Fruit fly (Drosophila melanogaster) whole organism: ENCODE results near the gene CG6425.

Source experiments
- CG8478 ChIP-seq: fragments of >200 bp; optimal IDR thresholded peaks from 2 replicates; lab custom pipeline; 2018; ENCODE audit warnings: inconsistent platforms
- Dll ChIP-seq: fragments of >200 bp; optimal IDR thresholded peaks from 2 replicates; lab custom pipeline; 2017
- EcR ChIP-seq, 2 experiments: fragments of >200 bp; optimal IDR thresholded peaks; 2 replicates each; lab custom pipeline; 2017; ENCODE audit warnings: missing biosample characterization in 2 of 2, missing genetic modification characterization in 2 of 2, missing genetic modification reagents in 2 of 2
- pan ChIP-seq: fragments of >200 bp; optimal IDR thresholded peaks from 2 replicates; lab custom pipeline; 2017
- psq ChIP-seq: fragments of >200 bp; optimal IDR thresholded peaks from 2 replicates; lab custom pipeline; 2017
- usp ChIP-seq: fragments of >200 bp; optimal IDR thresholded peaks from 2 replicates; lab custom pipeline; 2017; ENCODE audit warnings: missing biosample characterization, missing genetic modification characterization, mixed read lengths

The CG6425 gene

dm6 chr3R:26693490-26693889, 23.7 kb downstream of the CG6425 start, which contains the start of gene TwdlQ:
TwdlQ (minus strand) TSS chr3R:26693590.
- TF ChIP-seq Dll (lab: Kevin White, UChicago) (no peak), EcR (GFP tag; optimal IDR thresholded peaks at IDR 0.05; lab: Kevin White, UChicago) (no peak)

DNA sequence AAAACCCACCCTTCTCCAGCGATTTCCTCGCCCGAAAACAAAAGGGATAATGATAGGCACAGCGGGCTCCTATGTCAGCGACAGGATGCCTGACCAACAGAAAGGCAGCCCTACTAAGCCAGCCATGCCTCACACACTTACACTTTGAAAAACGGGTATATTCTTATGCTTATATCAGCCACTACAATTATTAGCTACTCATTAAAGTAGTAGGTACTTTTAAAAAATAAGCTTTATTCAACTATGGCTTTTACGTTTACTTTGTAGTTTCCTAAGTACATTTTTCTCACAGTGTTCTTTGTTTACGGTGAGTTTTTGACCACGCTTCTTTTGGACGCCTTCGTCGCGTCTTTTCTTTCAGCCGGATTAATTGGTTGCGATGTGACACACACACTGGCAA, 27.0 kb downstream of the CG6425 start:
- no peak for TF ChIP-seq usp
- no peak for TF ChIP-seq psq
- no peak for TF ChIP-seq EcR (GFP tag; optimal IDR thresholded peaks at IDR 0.05; lab: Kevin White, UChicago)
- TF ChIP-seq CG8478 (lab: Kevin White, UChicago): no peak

DNA sequence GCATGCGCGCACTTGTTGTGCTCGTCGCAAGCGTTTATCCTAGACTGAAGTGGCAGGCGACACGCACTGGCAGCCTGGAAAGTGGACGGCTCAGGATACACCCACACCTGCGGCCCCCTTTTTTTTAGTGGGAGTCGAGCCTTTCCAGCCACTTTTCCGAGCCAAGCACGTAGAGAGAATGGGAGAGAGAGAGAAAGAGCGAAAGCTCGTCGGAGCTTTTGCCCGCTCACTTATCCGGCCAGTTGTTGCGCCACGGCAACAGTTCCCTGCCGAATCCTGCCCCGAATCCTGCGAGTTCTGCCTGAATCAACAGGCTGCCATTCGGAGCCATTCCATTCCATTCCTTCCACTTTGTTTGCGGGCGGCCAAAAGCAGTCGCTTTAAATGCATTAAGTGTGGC, 35.2 kb downstream of the CG6425 start, which contains the start of gene beat-VII:
TSS of gene beat-VII (minus strand) at position 20 of the 400 bp plus-strand sequence.
- TF ChIP-seq Dll (lab: Kevin White, UChicago): no peak
- TF ChIP-seq usp: no peak
- TF ChIP-seq pan: no peak
- no peak for TF ChIP-seq CG8478 (lab: Kevin White, UChicago)
- TF ChIP-seq EcR (GFP tag; optimal IDR thresholded peaks at IDR 0.05; lab: Kevin White, UChicago): no peak
- no peak for TF ChIP-seq psq

DNA sequence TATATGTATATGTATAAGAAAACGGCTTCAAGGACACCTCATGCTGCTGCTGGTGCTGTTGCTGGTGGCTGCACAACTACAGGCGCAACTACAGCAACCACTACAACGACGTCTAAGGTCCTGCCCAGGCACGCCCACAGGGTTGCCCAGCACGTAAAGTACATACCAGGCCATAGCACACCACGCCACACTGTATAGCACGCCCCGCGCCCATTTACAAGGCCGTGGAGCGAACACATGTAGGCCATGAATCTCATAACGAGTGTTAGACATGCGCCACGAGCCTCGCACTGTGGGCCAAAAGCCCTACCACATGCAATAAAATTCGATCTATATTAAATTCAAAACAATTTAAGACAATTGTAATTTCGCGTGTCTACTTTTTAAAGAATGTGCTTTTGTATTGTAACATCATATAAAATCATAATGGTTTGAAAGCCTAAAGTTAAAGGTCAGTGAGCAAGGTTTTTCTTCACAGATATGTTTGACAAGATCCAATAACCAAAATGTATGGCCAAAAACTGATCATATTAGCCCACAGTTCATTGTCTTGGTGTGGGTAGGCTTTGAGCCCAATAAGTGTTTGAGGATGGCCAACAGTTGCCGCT, 45.6 kb downstream of the CG6425 start:
- TF ChIP-seq CG8478 (lab: Kevin White, UChicago): no peak

DNA sequence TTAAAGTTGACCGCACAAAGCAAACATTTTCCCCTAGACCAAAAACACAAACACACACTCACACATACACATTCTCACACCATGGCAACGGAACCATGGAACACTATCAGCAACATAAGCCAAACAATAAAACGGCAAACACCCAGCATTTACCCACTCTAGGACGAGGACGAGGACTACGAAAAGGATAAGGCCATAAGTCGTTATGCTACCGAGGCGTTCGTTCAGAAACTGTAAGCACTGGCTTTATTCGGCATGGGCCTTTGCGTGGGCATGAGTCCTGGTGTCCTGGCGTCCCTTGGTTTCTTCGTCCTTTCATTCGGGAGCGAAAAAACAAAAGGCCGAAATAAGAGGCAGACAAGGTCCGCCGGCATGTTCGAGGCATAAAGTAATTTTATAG, 46.9 kb downstream of the CG6425 start:
- TF ChIP-seq pan: no peak
- no peak for TF ChIP-seq EcR (GFP tag; optimal IDR thresholded peaks at IDR 0.05; lab: Kevin White, UChicago)
- no peak for TF ChIP-seq usp
- no peak for TF ChIP-seq psq
- no peak for TF ChIP-seq Dll (lab: Kevin White, UChicago)
- no peak for TF ChIP-seq CG8478 (lab: Kevin White, UChicago)
